Worm (Caenorhabditis elegans): ENCODE data around the gene Y57G11C.40.

Gene Y57G11C.40

ce11 chrIV:14675789-14676188 lies 28.3 kb downstream of the Y57G11C.40 start:
- TF ChIP-seq nhr-25 (tag; optimal IDR thresholded peaks at IDR 0.05) (peak; percentile 86), C34F6.9 (tag; optimal IDR thresholded peaks at IDR 0.05) (peak; percentile 24), egl-27 (tag; optimal IDR thresholded peaks at IDR 0.05) (peak; percentile 26), nhr-129 (tag; optimal IDR thresholded peaks at IDR 0.05) (peak; percentile 85), nhr-23 (tag; optimal IDR thresholded peaks at IDR 0.05) (no peak), R02D3.7 (tag; optimal IDR thresholded peaks at IDR 0.05) (no peak), lin-39 (tag; optimal IDR thresholded peaks at IDR 0.05) (no peak), fos-1 (tag; optimal IDR thresholded peaks at IDR 0.05) (peak; percentile 26), blmp-1 (tag; optimal IDR thresholded peaks at IDR 0.05; ENCODE audit: insufficient read depth) (peak; percentile 46), mbf-1 (tag; optimal IDR thresholded peaks at IDR 0.05) (no peak), lin-13 (GFP tag; optimal IDR thresholded peaks at IDR 0.05) (no peak), snpc-4 (tag; optimal IDR thresholded peaks at IDR 0.05) (no peak), nhr-6 (tag; optimal IDR thresholded peaks at IDR 0.05) (no peak), nhr-21 (tag; optimal IDR thresholded peaks at IDR 0.05) (peak; percentile 65), lsy-2 (tag; optimal IDR thresholded peaks at IDR 0.05) (peak in 1 of 2 experiments; percentile 55), ceh-16 (tag; optimal IDR thresholded peaks at IDR 0.05) (peak; percentile 79), skn-1 (tag; optimal IDR thresholded peaks at IDR 0.05) (no peak)

ce11 chrIV:14661370-14661769 lies 42.7 kb downstream of the Y57G11C.40 start:
- TF ChIP-seq R02D3.7 (tag; optimal IDR thresholded peaks at IDR 0.05) (no peak), nhr-129 (tag; optimal IDR thresholded peaks at IDR 0.05) (peak; percentile 35), gmeb-1 (tag; optimal IDR thresholded peaks at IDR 0.05) (no peak), C34F6.9 (tag; optimal IDR thresholded peaks at IDR 0.05) (peak; percentile 5), lin-13 (GFP tag; optimal IDR thresholded peaks at IDR 0.05) (no peak), nhr-77 (tag; optimal IDR thresholded peaks at IDR 0.05) (no peak), unc-55 (GFP tag; optimal IDR thresholded peaks at IDR 0.05) (no peak), nhr-21 (tag; optimal IDR thresholded peaks at IDR 0.05) (no peak)

- no peak for TF ChIP-seq zag-1 (tag; optimal IDR thresholded peaks at IDR 0.05)
- TF ChIP-seq ztf-11 (tag; optimal IDR thresholded peaks at IDR 0.05) = no peak
- no peak for TF ChIP-seq skn-1 (tag; optimal IDR thresholded peaks at IDR 0.05)
- TF ChIP-seq mab-5 (tag; optimal IDR thresholded peaks at IDR 0.05) = no peak
- no peak for TF ChIP-seq Y55F3AM.14 (GFP tag; optimal IDR thresholded peaks at IDR 0.05)
- TF ChIP-seq gmeb-1 (tag; optimal IDR thresholded peaks at IDR 0.05) = no peak
- no peak for TF ChIP-seq ztf-4 (tag; optimal IDR thresholded peaks at IDR 0.05)
- no peak for TF ChIP-seq R02D3.7 (tag; optimal IDR thresholded peaks at IDR 0.05)
- TF ChIP-seq ceh-16 (tag; optimal IDR thresholded peaks at IDR 0.05) = no peak
Measured at ce11 chrIV:14658927-14659326, 45.1 kb downstream of the Y57G11C.40 start.

ce11 chrIV:14658054-14658631 lies 45.9 kb downstream of the Y57G11C.40 start, which contains the start of gene anoh-2:
anoh-2 (plus strand) TSS chrIV:14658308.
- TF ChIP-seq nhr-237 (tag; optimal IDR thresholded peaks at IDR 0.05) (no peak), C34F6.9 (tag; optimal IDR thresholded peaks at IDR 0.05) (no peak), crh-2 (tag; optimal IDR thresholded peaks at IDR 0.05) (no peak), aly-2 (tag; optimal IDR thresholded peaks at IDR 0.05) (no peak), F13H6.1 (tag; optimal IDR thresholded peaks at IDR 0.05) (no peak), Y55F3AM.14 (GFP tag; optimal IDR thresholded peaks at IDR 0.05) (no peak), peb-1 (tag; optimal IDR thresholded peaks at IDR 0.05) (no peak), ztf-1 (GFP tag; conservative IDR thresholded peaks at IDR 0.05) (no peak)

- TF ChIP-seq mbf-1 (tag; optimal IDR thresholded peaks at IDR 0.05) (no peak), unc-55 (GFP tag; optimal IDR thresholded peaks at IDR 0.05) (peak; percentile 32), crh-2 (tag; optimal IDR thresholded peaks at IDR 0.05) (no peak), sma-3 (GFP tag; optimal IDR thresholded peaks at IDR 0.05) (no peak), ceh-16 (tag; optimal IDR thresholded peaks at IDR 0.05) (no peak), nhr-129 (tag; optimal IDR thresholded peaks at IDR 0.05) (peak; percentile 63), nhr-12 (tag; optimal IDR thresholded peaks at IDR 0.05) (no peak), ztf-11 (tag; optimal IDR thresholded peaks at IDR 0.05) (no peak), fos-1 (tag; optimal IDR thresholded peaks at IDR 0.05) (no peak), F13H6.1 (tag; optimal IDR thresholded peaks at IDR 0.05) (no peak), peb-1 (tag; optimal IDR thresholded peaks at IDR 0.05) (no peak), snpc-4 (tag; optimal IDR thresholded peaks at IDR 0.05) (no peak), nhr-6 (tag; optimal IDR thresholded peaks at IDR 0.05) (no peak), mdl-1 (tag; optimal IDR thresholded peaks at IDR 0.05) (no peak), aly-2 (tag; optimal IDR thresholded peaks at IDR 0.05) (no peak), gmeb-1 (tag; optimal IDR thresholded peaks at IDR 0.05) (peak; percentile 37), nhr-77 (tag; optimal IDR thresholded peaks at IDR 0.05) (no peak), lin-11 (tag; optimal IDR thresholded peaks at IDR 0.05) (no peak), lsy-2 (tag; optimal IDR thresholded peaks at IDR 0.05) (peak; percentile 64 to 94), unc-39 (tag; optimal IDR thresholded peaks at IDR 0.05) (no peak), zag-1 (tag; optimal IDR thresholded peaks at IDR 0.05) (no peak), sma-9 (GFP tag; optimal IDR thresholded peaks at IDR 0.05) (no peak), sma-9 (tag; optimal IDR thresholded peaks at IDR 0.05) (no peak), alr-1 (tag; optimal IDR thresholded peaks at IDR 0.05) (no peak), C34F6.9 (tag; optimal IDR thresholded peaks at IDR 0.05) (peak; percentile 44), nhr-11 (tag; optimal IDR thresholded peaks at IDR 0.05) (no peak), ama-1 (optimal IDR thresholded peaks at IDR 0.05) (no peak)
Measured at ce11 chrIV:14656573-14657129, 47.4 kb downstream of the Y57G11C.40 start, which contains the start of gene Y57G11C.33. Y57G11C.33 (plus strand) TSS chrIV:14657079.

Measured in whole organism, L2 larva.